Worm (Caenorhabditis elegans) whole organism, L2 larva: ENCODE measurements around the gene mxl-2.

Experiments used
- F13H6.1 ChIP-seq: sonication (generic microtip); optimal IDR thresholded peaks from 2 replicates; lab custom pipeline; 2016; ENCODE audit warnings: missing genetic modification characterization, missing compliant biosample characterization
- aly-2 ChIP-seq: fragments of 150-350 bp; optimal IDR thresholded peaks from 2 replicates; lab custom pipeline; 2014; ENCODE audit warnings: missing biosample characterization, missing genetic modification characterization
- egl-27 ChIP-seq: sonication (generic microtip); optimal IDR thresholded peaks from 3 replicates; lab custom pipeline; 2017; ENCODE audit warnings: missing biosample characterization, missing genetic modification reagents, missing genetic modification characterization
- skn-1 ChIP-seq: sonication (generic microtip); optimal IDR thresholded peaks from 2 replicates; lab custom pipeline; 2017; ENCODE audit warnings: missing biosample characterization, missing genetic modification characterization
- snpc-4 ChIP-seq: fragments of 150-350 bp; optimal IDR thresholded peaks from 2 replicates; lab custom pipeline; 2014; ENCODE audit warnings: missing biosample characterization, missing genetic modification characterization
- unc-62 ChIP-seq: fragments of 150-350 bp; optimal IDR thresholded peaks from 2 replicates; lab custom pipeline; 2014; ENCODE audit warnings: missing biosample characterization, missing genetic modification reagents, missing genetic modification characterization
- ztf-4 ChIP-seq: fragments of 150-350 bp; optimal IDR thresholded peaks from 2 replicates; lab custom pipeline; 2014; ENCODE audit warnings: missing biosample characterization, missing genetic modification characterization

DNA sequence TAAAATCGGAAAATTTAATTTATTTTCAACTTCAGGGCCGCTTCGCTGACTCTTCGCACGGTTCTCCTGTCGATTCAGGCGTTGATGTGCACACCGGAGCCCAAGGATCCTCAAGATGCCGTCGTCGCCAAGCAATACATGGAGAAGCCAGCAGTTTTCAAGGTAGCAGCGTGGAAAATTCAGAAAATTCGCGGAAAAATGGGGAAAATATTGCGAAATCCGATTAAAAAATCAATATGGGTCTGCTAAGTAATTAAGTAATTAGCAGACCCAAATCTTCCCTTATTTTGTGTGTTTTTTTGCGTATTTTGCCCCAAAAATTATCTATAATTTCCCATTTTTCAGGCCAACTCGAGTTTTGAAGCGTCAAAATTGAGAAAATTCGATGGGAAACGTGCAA lies 1.3 kb upstream of the mxl-2 start:
- TF ChIP-seq snpc-4 (tag; lab: Kevin White, UChicago) (no peak), aly-2 (tag; lab: Kevin White, UChicago) (no peak), F13H6.1 (tag; lab: Kevin White, UChicago) (no peak), skn-1 (no peak), unc-62 (no peak), ztf-4 (tag; lab: Kevin White, UChicago) (no peak), egl-27 (tag; lab: Kevin White, UChicago) (no peak)
